Fruit fly (Drosophila melanogaster): ENCODE data around the gene spri.

spri gene

dm6 chrX:10549050-10549449 is 36.2 kb downstream of the spri start:
- TF ChIP-seq Chrac-16 (GFP tag; optimal IDR thresholded peaks at IDR 0.05) (no peak), bsh (GFP tag; optimal IDR thresholded peaks at IDR 0.05) (peak in 1 of 2 experiments; percentile 10), CG7745 (tag; optimal IDR thresholded peaks at IDR 0.05) (no peak), eve (GFP tag; optimal IDR thresholded peaks at IDR 0.05) (peak in 1 of 2 experiments; percentile 37), cad (GFP tag; optimal IDR thresholded peaks at IDR 0.05) (no peak), exex (tag; optimal IDR thresholded peaks at IDR 0.05) (no peak), HmgZ (tag; optimal IDR thresholded peaks at IDR 0.05) (no peak), CG11504 (tag; optimal IDR thresholded peaks at IDR 0.05) (peak; percentile 13), Usf (GFP tag; optimal IDR thresholded peaks at IDR 0.05) (no peak), phol (tag; optimal IDR thresholded peaks at IDR 0.05) (peak; percentile 6), inv (GFP tag; IDR thresholded peaks at IDR 0.05; ENCODE audit: partially characterized antibody) (no peak), cwo (GFP tag; optimal IDR thresholded peaks at IDR 0.05) (no peak), repo (GFP tag; optimal IDR thresholded peaks at IDR 0.05) (no peak), gem (tag; optimal IDR thresholded peaks at IDR 0.05) (peak; percentile 35), lbe (GFP tag; optimal IDR thresholded peaks at IDR 0.05) (no peak), CG7963 (GFP tag; IDR thresholded peaks at IDR 0.05; ENCODE audit: partially characterized antibody) (no peak), sens (GFP tag) (peak; percentile 66), rib (GFP tag; IDR thresholded peaks at IDR 0.05) (no peak), Dbx (GFP tag; IDR thresholded peaks at IDR 0.05) (no peak)

DNA sequence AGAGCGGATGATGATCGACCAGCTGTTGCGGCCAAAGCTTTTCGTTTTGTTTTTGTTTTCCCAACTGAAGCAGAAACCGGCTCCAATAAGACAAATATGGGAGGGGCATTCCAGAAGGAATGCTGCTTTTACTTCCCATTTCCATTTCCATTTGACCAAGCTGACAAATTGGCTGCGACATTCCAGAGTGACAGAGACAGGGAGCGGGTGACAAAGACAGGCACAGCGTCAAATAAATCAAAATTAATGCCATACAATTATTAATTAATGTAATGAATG is 37.4 kb downstream of the spri start:
- TF ChIP-seq Hr3 (GFP tag; optimal IDR thresholded peaks at IDR 0.05), result no peak
- TF ChIP-seq sd (tag; optimal IDR thresholded peaks at IDR 0.05), result peak; percentile 93
- peak; percentile 21 for TF ChIP-seq CG12769 (tag; optimal IDR thresholded peaks at IDR 0.05)
- no peak for TF ChIP-seq chif (GFP tag; optimal IDR thresholded peaks at IDR 0.05)
- TF ChIP-seq CG34376 (GFP tag; optimal IDR thresholded peaks at IDR 0.05), result no peak
- no peak for TF ChIP-seq CoRest (tag; optimal IDR thresholded peaks at IDR 0.05)
- TF ChIP-seq insv (GFP tag; optimal IDR thresholded peaks at IDR 0.05), result no peak
- no peak for TF ChIP-seq Hey (tag; optimal IDR thresholded peaks at IDR 0.05)
- TF ChIP-seq CG9797 (GFP tag; optimal IDR thresholded peaks at IDR 0.05), result no peak
- TF ChIP-seq CkIIα-i1 (GFP tag; IDR thresholded peaks at IDR 0.05), result no peak
- no peak for TF ChIP-seq slp2 (GFP tag; optimal IDR thresholded peaks at IDR 0.05)
- TF ChIP-seq CG17912 (GFP tag; optimal IDR thresholded peaks at IDR 0.05), result no peak
- no peak for TF ChIP-seq CG18011 (GFP tag; optimal IDR thresholded peaks at IDR 0.05)

- TF ChIP-seq phol (tag; optimal IDR thresholded peaks at IDR 0.05) (peak; percentile 93), Gug (GFP tag; IDR thresholded peaks at IDR 0.05) (peak; percentile 86; the same call in 3 of the 4 replicates), CG33557 (GFP tag; optimal IDR thresholded peaks at IDR 0.05) (peak; percentile 70), CG12769 (tag; optimal IDR thresholded peaks at IDR 0.05) (peak; percentile 88), CG17361 (GFP tag; IDR thresholded peaks at IDR 0.05) (peak; percentile 98), CG16815 (GFP tag; optimal IDR thresholded peaks at IDR 0.05) (peak; percentile 78), Ssrp (tag; optimal IDR thresholded peaks at IDR 0.05) (peak; percentile 93), ap (GFP tag; IDR thresholded peaks at IDR 0.05) (peak; percentile 89), Hmr (GFP tag; optimal IDR thresholded peaks at IDR 0.05) (peak; percentile 66), Bgb (GFP tag; IDR thresholded peaks at IDR 0.05; ENCODE audit: partially characterized antibody) (no peak), Stat92E (GFP tag; optimal IDR thresholded peaks at IDR 0.05) (no peak), CG43689 (GFP tag; IDR thresholded peaks at IDR 0.05) (peak; percentile 85), fu2 (GFP tag; optimal IDR thresholded peaks at IDR 0.05) (peak; percentile 76), sob (GFP tag; IDR thresholded peaks at IDR 0.05) (peak; percentile 81), CG1603 (tag; optimal IDR thresholded peaks at IDR 0.05) (peak; percentile 95), tup (GFP tag; optimal IDR thresholded peaks at IDR 0.05) (peak; percentile 62), Optix (GFP tag; IDR thresholded peaks at IDR 0.05) (peak; percentile 88), grau (tag; optimal IDR thresholded peaks at IDR 0.05) (peak; percentile 87)
These were observed 38.0 kb downstream of the spri start for dm6 chrX:10547070-10547856.

Measured in whole organism, embryonic.